Worm (Caenorhabditis elegans) whole organism, L3 larva: ENCODE measurements around the gene Y37D8A.3.

Source experiments
- ZK546.5 ChIP-seq: sonication (generic microtip); optimal IDR thresholded peaks from 2 replicates; lab custom pipeline; 2017; ENCODE audit warnings: missing biosample characterization, missing genetic modification characterization
- ama-1 ChIP-seq: fragments of 150-350 bp; optimal IDR thresholded peaks from 2 replicates; lab custom pipeline; 2018
- ceh-28 ChIP-seq: fragments of 150-350 bp; optimal IDR thresholded peaks from 2 replicates; lab custom pipeline; 2014; ENCODE audit warnings: missing biosample characterization, missing genetic modification reagents, missing genetic modification characterization
- ceh-82 ChIP-seq: fragments of 150-350 bp; optimal IDR thresholded peaks from 2 replicates; lab custom pipeline; 2014; ENCODE audit warnings: missing biosample characterization, missing genetic modification characterization
- ceh-9 ChIP-seq: sonication (generic microtip); optimal IDR thresholded peaks from 2 replicates; lab custom pipeline; 2018; ENCODE audit warnings: missing biosample characterization, missing genetic modification characterization
- egl-27 ChIP-seq: sonication (generic microtip); optimal IDR thresholded peaks from 4 replicates; lab custom pipeline; 2017; ENCODE audit warnings: missing biosample characterization, missing genetic modification reagents, missing genetic modification characterization
- elt-1 ChIP-seq: fragments of 150-350 bp; optimal IDR thresholded peaks from 2 replicates; lab custom pipeline; 2014; ENCODE audit warnings: missing biosample characterization, missing genetic modification characterization
- elt-2 ChIP-seq: sonication (generic microtip); optimal IDR thresholded peaks from 2 replicates; lab custom pipeline; 2016; ENCODE audit warnings: missing genetic modification reagents, mild to moderate bottlenecking, missing genetic modification characterization, missing compliant biosample characterization
- elt-3 ChIP-seq, 3 experiments: fragments of 150-350 bp in 1 of 3; sonication (generic microtip) in 2 of 3; optimal IDR thresholded peaks; 2 replicates in 2 of 3; 4 replicates in 1 of 3; lab custom pipeline; 2014 to 2017; ENCODE audit warnings: missing biosample characterization in 3 of 3, missing genetic modification characterization in 3 of 3
- eor-1 ChIP-seq, 2 experiments: fragments of 150-350 bp; optimal IDR thresholded peaks; 2 replicates each; lab custom pipeline; 2014 to 2018; ENCODE audit warnings: missing biosample characterization in 2 of 2, missing genetic modification characterization in 2 of 2
- fkh-10 ChIP-seq: sonication (generic microtip); optimal IDR thresholded peaks from 2 replicates; lab custom pipeline; 2017; ENCODE audit warnings: missing biosample characterization, missing genetic modification reagents, missing genetic modification characterization
- fkh-2 ChIP-seq: fragments of 150-350 bp; optimal IDR thresholded peaks from 2 replicates; lab custom pipeline; 2014; ENCODE audit warnings: missing biosample characterization, missing genetic modification reagents, missing genetic modification characterization
- fos-1 ChIP-seq: fragments of 150-350 bp; optimal IDR thresholded peaks from 2 replicates; lab custom pipeline; 2014; ENCODE audit warnings: missing biosample characterization, missing genetic modification characterization
- hmg-11 ChIP-seq: sonication (generic microtip); optimal IDR thresholded peaks from 2 replicates; lab custom pipeline; 2016; ENCODE audit warnings: missing genetic modification characterization, missing compliant biosample characterization
- jun-1 ChIP-seq: fragments of 150-350 bp; optimal IDR thresholded peaks from 2 replicates; lab custom pipeline; 2014; ENCODE audit warnings: missing biosample characterization, missing genetic modification reagents, missing genetic modification characterization
- lin-15B ChIP-seq: fragments of 150-350 bp; optimal IDR thresholded peaks from 2 replicates; lab custom pipeline; 2014; ENCODE audit warnings: missing biosample characterization, missing genetic modification characterization
- lin-39 ChIP-seq: fragments of 150-350 bp; optimal IDR thresholded peaks from 2 replicates; lab custom pipeline; 2018; ENCODE audit warnings: missing biosample characterization, missing genetic modification reagents, missing genetic modification characterization
- lsy-12 ChIP-seq: sonication (generic microtip); optimal IDR thresholded peaks from 2 replicates; lab custom pipeline; 2016; ENCODE audit warnings: mild to moderate bottlenecking, missing genetic modification characterization, missing compliant biosample characterization
- mdl-1 ChIP-seq: fragments of 150-350 bp; optimal IDR thresholded peaks from 2 replicates; lab custom pipeline; 2014; ENCODE audit warnings: missing biosample characterization, missing genetic modification characterization
- mml-1 ChIP-seq: fragments of 150-350 bp; sonication (generic microtip); optimal IDR thresholded peaks from 3 replicates; lab custom pipeline; 2014; ENCODE audit warnings: missing biosample characterization, missing genetic modification characterization
- nfya-1 ChIP-seq: sonication (generic microtip); optimal IDR thresholded peaks from 2 replicates; lab custom pipeline; 2017; ENCODE audit warnings: missing genetic modification characterization, mild to moderate bottlenecking, missing compliant biosample characterization, antibody characterized with exemption, moderate library complexity; ENCODE audit not compliant: insufficient read depth
- nhr-11 ChIP-seq: fragments of 150-350 bp; optimal IDR thresholded peaks from 2 replicates; lab custom pipeline; 2014; ENCODE audit warnings: missing biosample characterization, missing genetic modification characterization
- nhr-12 ChIP-seq: fragments of 150-350 bp; optimal IDR thresholded peaks from 2 replicates; lab custom pipeline; 2014; ENCODE audit warnings: missing biosample characterization, missing genetic modification characterization
- nhr-23 ChIP-seq: fragments of 150-350 bp; optimal IDR thresholded peaks from 2 replicates; lab custom pipeline; 2014; ENCODE audit warnings: missing biosample characterization, missing genetic modification reagents, missing genetic modification characterization
- nhr-237 ChIP-seq: fragments of 150-350 bp; optimal IDR thresholded peaks from 2 replicates; lab custom pipeline; 2014; ENCODE audit warnings: missing biosample characterization, missing genetic modification characterization
- nhr-25 ChIP-seq: sonication (generic microtip); optimal IDR thresholded peaks from 2 replicates; lab custom pipeline; 2017; ENCODE audit warnings: missing biosample characterization, missing genetic modification characterization
- nhr-28 ChIP-seq: fragments of 150-350 bp; optimal IDR thresholded peaks from 2 replicates; lab custom pipeline; 2014; ENCODE audit warnings: missing biosample characterization, missing genetic modification characterization
- nhr-43 ChIP-seq: sonication (generic microtip); optimal IDR thresholded peaks from 2 replicates; lab custom pipeline; 2016; ENCODE audit warnings: mild to moderate bottlenecking, missing genetic modification characterization, missing compliant biosample characterization; ENCODE audit not compliant: poor library complexity, severe bottlenecking
- nhr-67 ChIP-seq: fragments of 150-350 bp; optimal IDR thresholded peaks from 2 replicates; lab custom pipeline; 2014; ENCODE audit warnings: missing biosample characterization, missing genetic modification characterization
- nhr-77 ChIP-seq: fragments of 150-350 bp; optimal IDR thresholded peaks from 2 replicates; lab custom pipeline; 2014; ENCODE audit warnings: missing biosample characterization, missing genetic modification characterization
- pqm-1 ChIP-seq: fragments of 150-350 bp; optimal IDR thresholded peaks from 2 replicates; lab custom pipeline; 2017; ENCODE audit warnings: missing biosample characterization, missing genetic modification characterization, inconsistent platforms
- sea-2 ChIP-seq: fragments of 150-350 bp; sonication (generic microtip); optimal IDR thresholded peaks from 4 replicates; lab custom pipeline; 2014; ENCODE audit warnings: missing biosample characterization, missing genetic modification reagents, missing genetic modification characterization
- skn-1 ChIP-seq: fragments of 150-350 bp; optimal IDR thresholded peaks from 2 replicates; lab custom pipeline; 2014; ENCODE audit warnings: missing biosample characterization, missing genetic modification characterization
- snpc-4 ChIP-seq: fragments of 150-350 bp; optimal IDR thresholded peaks from 2 replicates; lab custom pipeline; 2014; ENCODE audit warnings: missing biosample characterization, missing genetic modification characterization
- tbx-2 ChIP-seq: sonication (generic microtip); optimal IDR thresholded peaks from 2 replicates; lab custom pipeline; 2016; ENCODE audit warnings: mild to moderate bottlenecking, missing genetic modification characterization, missing compliant biosample characterization
- unc-39 ChIP-seq: sonication (generic microtip); optimal IDR thresholded peaks from 4 replicates; lab custom pipeline; 2017; ENCODE audit warnings: missing biosample characterization, missing genetic modification characterization
- unc-62 ChIP-seq: fragments of 150-350 bp; sonication (generic microtip); optimal IDR thresholded peaks from 4 replicates; lab custom pipeline; 2014; ENCODE audit warnings: missing biosample characterization, missing genetic modification reagents, missing genetic modification characterization
- ztf-11 ChIP-seq: fragments of 150-350 bp; optimal IDR thresholded peaks from 2 replicates; lab custom pipeline; 2014; ENCODE audit warnings: missing biosample characterization, missing genetic modification characterization
- ztf-4 ChIP-seq: fragments of 150-350 bp; optimal IDR thresholded peaks from 2 replicates; lab custom pipeline; 2014; ENCODE audit warnings: missing biosample characterization, missing genetic modification characterization

Y37D8A.3 gene

DNA sequence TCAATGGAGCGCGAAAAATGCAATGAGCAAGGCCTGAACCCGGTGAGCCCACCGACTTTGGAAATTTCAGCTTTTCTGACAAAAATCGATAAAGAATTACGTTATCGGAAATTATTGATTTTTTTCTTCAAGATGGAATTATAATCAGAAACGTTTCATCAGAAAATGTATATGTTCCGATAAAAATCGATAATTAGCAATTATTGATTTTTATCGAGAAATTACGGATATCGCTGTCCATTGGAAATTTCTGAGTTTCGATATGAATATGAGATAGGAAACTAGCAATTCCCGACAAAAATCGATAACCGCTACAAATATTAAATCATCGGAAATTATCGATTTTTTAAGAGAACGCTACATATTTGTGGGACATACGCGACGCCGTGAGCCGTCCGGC is 35.0 kb upstream of the Y37D8A.3 start:
- TF ChIP-seq nfya-1 (tag; lab: Kevin White, UChicago), result no peak
- peak; percentile 93 for TF ChIP-seq ceh-28 (tag; lab: Kevin White, UChicago)

DNA sequence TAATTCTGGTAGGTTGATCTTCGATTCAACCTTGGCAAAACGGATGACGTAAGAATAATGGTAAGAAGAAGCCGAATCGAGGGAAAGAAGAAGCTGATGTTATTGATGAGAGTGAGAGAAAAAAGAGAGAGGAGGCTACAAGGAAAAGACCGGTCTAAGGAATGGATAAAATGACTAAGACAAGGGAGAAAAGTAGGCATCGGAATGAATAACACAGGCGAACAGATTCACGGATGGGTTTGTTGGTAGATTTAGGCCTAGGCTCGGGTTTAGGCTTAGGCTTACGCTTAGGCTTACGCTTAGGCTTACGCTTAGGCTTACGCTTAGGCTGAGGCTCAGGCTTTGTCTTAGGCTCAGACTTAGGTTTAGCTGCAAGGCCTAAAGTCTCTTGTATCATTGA is 30.7 kb upstream of the Y37D8A.3 start, which contains the start of gene agmo-1:
Gene agmo-1 (minus strand): TSS at position 101 of the 400 bp plus-strand sequence.
- TF ChIP-seq ceh-9 (tag; lab: Kevin White, UChicago) (no peak), nhr-25 (tag; lab: Kevin White, UChicago) (peak; percentile 70)

DNA sequence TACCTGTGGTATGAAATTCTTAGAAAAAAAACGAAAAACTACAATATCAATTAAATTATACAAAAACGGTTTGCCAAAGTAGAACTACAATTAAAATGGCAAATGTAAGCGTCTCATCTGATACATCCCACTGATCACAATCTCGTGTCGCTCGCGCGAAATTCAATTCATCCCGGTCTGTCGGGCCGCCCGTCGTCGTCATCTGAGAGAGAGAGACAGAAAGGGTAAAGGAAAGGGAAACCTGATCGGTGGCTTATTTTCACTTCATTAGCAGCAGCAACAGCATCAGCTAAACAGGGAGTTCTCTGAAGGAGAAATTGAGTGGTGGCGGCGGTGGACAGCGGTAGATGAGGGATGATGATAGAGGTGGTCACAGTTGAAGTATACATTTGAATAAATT is 28.6 kb upstream of the Y37D8A.3 start:
- TF ChIP-seq ceh-28 (tag; lab: Kevin White, UChicago) (no peak), pqm-1 (tag; lab: Kevin White, UChicago) (no peak), lin-15B (tag; lab: Kevin White, UChicago) (peak; percentile 21), nhr-237 (no peak), ztf-11 (tag; lab: Kevin White, UChicago) (no peak), nhr-28 (tag; lab: Kevin White, UChicago) (no peak), elt-2 (tag; lab: Kevin White, UChicago) (no peak), lsy-12 (tag; lab: Kevin White, UChicago) (no peak), fkh-10 (GFP tag; lab: Kevin White, UChicago) (no peak), elt-1 (tag; lab: Kevin White, UChicago) (peak; percentile 14), ama-1 (lab: Kevin White, UChicago) (no peak), sea-2 (GFP tag; lab: Kevin White, UChicago) (no peak), nhr-25 (tag; lab: Kevin White, UChicago) (peak; percentile 75), jun-1 (tag; lab: Kevin White, UChicago) (no peak), fos-1 (tag; lab: Kevin White, UChicago) (no peak), mml-1 (tag; lab: Kevin White, UChicago) (no peak), hmg-11 (tag; lab: Kevin White, UChicago) (no peak), skn-1 (tag; lab: Kevin White, UChicago) (no peak), nhr-23 (tag; lab: Kevin White, UChicago) (peak; percentile 28), unc-62 (GFP tag; lab: Kevin White, UChicago) (no peak), ztf-4 (tag; lab: Kevin White, UChicago) (no peak), nhr-43 (tag; lab: Kevin White, UChicago) (peak; percentile 16), nhr-67 (tag; lab: Kevin White, UChicago) (no peak), nhr-12 (tag; lab: Kevin White, UChicago) (no peak), ZK546.5 (no peak), nfya-1 (tag; lab: Kevin White, UChicago) (no peak), snpc-4 (tag; lab: Kevin White, UChicago) (no peak), lin-39 (tag; lab: Kevin White, UChicago) (no peak), ceh-82 (tag; lab: Kevin White, UChicago) (no peak), nhr-77 (tag; lab: Kevin White, UChicago) (no peak), egl-27 (tag; lab: Kevin White, UChicago) (no peak)

DNA sequence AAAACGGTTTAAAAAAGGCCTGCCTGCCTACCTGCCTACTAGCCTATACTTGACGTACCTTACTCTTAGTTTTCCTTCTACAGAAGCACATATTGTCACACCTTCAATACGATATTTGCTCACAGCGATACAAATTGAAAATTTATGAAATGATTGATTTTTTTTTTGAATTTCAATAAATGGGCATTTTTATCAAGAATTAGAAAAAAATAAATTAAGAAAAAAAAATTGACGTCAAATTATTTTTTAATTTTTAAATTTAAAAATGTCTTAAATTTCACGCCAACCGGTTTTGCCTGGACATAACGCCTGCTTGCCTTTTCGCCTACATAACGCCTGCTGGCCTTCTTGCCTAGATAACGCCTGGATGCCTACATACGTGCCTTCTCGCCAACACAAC is 22.5 kb upstream of the Y37D8A.3 start, which contains the start of gene BE10.5:
Gene BE10.5 (minus strand): TSS at position 101 of the 400 bp plus-strand sequence.
- TF ChIP-seq ZK546.5, result no peak
- TF ChIP-seq nhr-11, result no peak
- no peak for TF ChIP-seq snpc-4 (tag; lab: Kevin White, UChicago)
- TF ChIP-seq ztf-11 (tag; lab: Kevin White, UChicago), result no peak
- TF ChIP-seq unc-39 (tag; lab: Kevin White, UChicago), result no peak
- no peak for TF ChIP-seq lin-39 (tag; lab: Kevin White, UChicago)
- no peak for TF ChIP-seq elt-3 (tag; optimal IDR thresholded peaks at IDR 0.05; lab: Kevin White, UChicago)
- TF ChIP-seq nfya-1 (tag; lab: Kevin White, UChicago), result no peak
- no peak for TF ChIP-seq ceh-9 (tag; lab: Kevin White, UChicago)
- no peak for TF ChIP-seq fkh-2 (tag; lab: Kevin White, UChicago)
- TF ChIP-seq elt-2 (tag; lab: Kevin White, UChicago), result no peak
- TF ChIP-seq hmg-11 (tag; lab: Kevin White, UChicago), result no peak
- no peak for TF ChIP-seq tbx-2 (tag; lab: Kevin White, UChicago)
- no peak for TF ChIP-seq eor-1 (tag; optimal IDR thresholded peaks at IDR 0.05; lab: Kevin White, UChicago)
- no peak for TF ChIP-seq mml-1 (tag; lab: Kevin White, UChicago)
- TF ChIP-seq nhr-237, result no peak
- TF ChIP-seq nhr-23 (tag; lab: Kevin White, UChicago), result no peak
- no peak for TF ChIP-seq mdl-1 (tag; lab: Kevin White, UChicago)
- no peak for TF ChIP-seq jun-1 (tag; lab: Kevin White, UChicago)
